Fruit fly (Drosophila melanogaster) whole organism, adult: Measurements from ENCODE around the gene CG42705.

Source experiments
- CG11617 ChIP-seq: fragments of 200-800 bp; sonication (Bioruptor generic); optimal IDR thresholded peaks from 2 replicates; lab custom pipeline; 2017; ENCODE audit warnings: mild to moderate bottlenecking, missing biosample characterization, missing genetic modification reagents, missing genetic modification characterization
- CG12768 ChIP-seq: fragments of 200-800 bp; sonication (Bioruptor generic); optimal IDR thresholded peaks from 2 replicates; lab custom pipeline; 2017; ENCODE audit warnings: missing biosample characterization, missing genetic modification characterization, mild to moderate bottlenecking, moderate library complexity, missing genetic modification reagents
- CG14711 ChIP-seq: fragments of 200-800 bp; sonication (Bioruptor generic); optimal IDR thresholded peaks from 2 replicates; lab custom pipeline; 2018; ENCODE audit warnings: missing biosample characterization, mild to moderate bottlenecking, missing genetic modification characterization, moderate library complexity
- CG1620 ChIP-seq: fragments of 200-800 bp; sonication (Bioruptor generic); optimal IDR thresholded peaks from 2 replicates; lab custom pipeline; 2016; ENCODE audit warnings: missing biosample characterization, missing genetic modification characterization
- CG33017 ChIP-seq: fragments of 200-800 bp; sonication (Bioruptor generic); optimal IDR thresholded peaks from 2 replicates; lab custom pipeline; 2018; ENCODE audit warnings: missing biosample characterization, mild to moderate bottlenecking, missing genetic modification characterization, moderate library complexity
- CG5204 ChIP-seq: fragments of 200-800 bp; sonication (Bioruptor generic); optimal IDR thresholded peaks from 2 replicates; lab custom pipeline; 2016; ENCODE audit warnings: missing biosample characterization, missing genetic modification characterization
- CG7045 ChIP-seq: fragments of 200-800 bp; sonication (Bioruptor generic); optimal IDR thresholded peaks from 2 replicates; lab custom pipeline; 2017; ENCODE audit warnings: missing biosample characterization, mild to moderate bottlenecking, missing genetic modification characterization
- CG7101 ChIP-seq: fragments of 200-800 bp; sonication (Bioruptor generic); optimal IDR thresholded peaks from 2 replicates; lab custom pipeline; 2018; ENCODE audit warnings: missing biosample characterization, mild to moderate bottlenecking, missing genetic modification characterization, moderate library complexity
- Clk ChIP-seq: fragments of 200-800 bp; sonication (Bioruptor generic); optimal IDR thresholded peaks from 2 replicates; lab custom pipeline; 2017; ENCODE audit warnings: missing biosample characterization, missing genetic modification characterization
- Crg-1 ChIP-seq: fragments of 200-800 bp; sonication (Bioruptor generic); optimal IDR thresholded peaks from 2 replicates; lab custom pipeline; 2016; ENCODE audit warnings: missing biosample characterization, missing genetic modification characterization
- Hr96 ChIP-seq: fragments of 200-800 bp; sonication (Bioruptor generic); optimal IDR thresholded peaks from 2 replicates; lab custom pipeline; 2016; ENCODE audit warnings: missing biosample characterization, missing genetic modification characterization
- Mnt ChIP-seq: fragments of 200-800 bp; sonication (Bioruptor generic); optimal IDR thresholded peaks from 2 replicates; lab custom pipeline; 2016; ENCODE audit warnings: missing biosample characterization, mild to moderate bottlenecking, missing genetic modification characterization
- bab1 ChIP-seq: fragments of 200-800 bp; sonication (Bioruptor generic); optimal IDR thresholded peaks from 3 replicates; lab custom pipeline; 2019; ENCODE audit warnings: missing biosample characterization, mild to moderate bottlenecking, missing genetic modification characterization, moderate library complexity
- cic ChIP-seq: fragments of 200-800 bp; sonication (Bioruptor generic); optimal IDR thresholded peaks from 2 replicates; lab custom pipeline; 2017; ENCODE audit warnings: missing biosample characterization, mild to moderate bottlenecking, missing genetic modification characterization, moderate library complexity
- cnc ChIP-seq, 2 experiments: fragments of >200 bp; optimal IDR thresholded peaks; 2 replicates each; lab custom pipeline; 2017
- kay ChIP-seq: fragments of 200-800 bp; sonication (Bioruptor generic); peaks from one replicate; lab custom pipeline; 2016; ENCODE audit warnings: missing biosample characterization, missing genetic modification characterization, borderline replicate concordance
- ovo ChIP-seq: fragments of 200-800 bp; sonication (Bioruptor generic); optimal IDR thresholded peaks from 2 replicates; lab custom pipeline; 2016; ENCODE audit warnings: missing biosample characterization, missing genetic modification characterization
- pad ChIP-seq: fragments of 200-800 bp; sonication (Bioruptor generic); optimal IDR thresholded peaks from 3 replicates; lab custom pipeline; 2017; ENCODE audit warnings: missing biosample characterization, missing genetic modification characterization, mild to moderate bottlenecking, moderate library complexity, missing genetic modification reagents
- tj ChIP-seq: fragments of 200-800 bp; sonication (Bioruptor generic); optimal IDR thresholded peaks from 3 replicates; lab custom pipeline; 2017; ENCODE audit warnings: missing biosample characterization, mild to moderate bottlenecking, missing genetic modification characterization, moderate library complexity
- toe ChIP-seq: fragments of 200-800 bp; sonication (Bioruptor generic); optimal IDR thresholded peaks from 2 replicates; lab custom pipeline; 2016; ENCODE audit warnings: missing biosample characterization, missing genetic modification characterization

CG42705 gene

dm6 chrX:7405697-7406096 is 8.0 kb upstream of the CG42705 start, which contains the start of gene CG1677:
CG1677 (minus strand) TSS chrX:7405797.
- TF ChIP-seq Crg-1 (no peak), toe (GFP tag; lab: Kevin White, UChicago) (no peak), CG11617 (GFP tag; lab: Kevin White, UChicago) (no peak)

DNA sequence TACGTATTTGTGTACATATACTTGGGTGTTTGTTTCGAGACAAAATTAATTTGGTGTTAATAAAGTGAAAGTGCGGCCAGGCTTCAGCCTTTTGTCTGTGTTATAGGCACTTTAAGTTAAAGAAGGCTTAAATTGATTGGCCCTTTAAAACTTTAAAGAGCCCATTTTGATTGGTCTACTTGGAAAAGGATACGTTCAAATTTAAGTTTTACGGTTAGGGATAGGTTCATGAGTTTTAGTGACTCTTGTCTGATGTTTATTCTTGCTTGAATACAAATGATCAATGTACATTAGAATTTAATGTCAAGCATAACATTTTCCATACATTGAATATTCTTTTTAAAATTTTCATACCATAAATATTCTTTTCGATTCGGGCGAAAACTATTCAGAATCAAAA is 6.8 kb upstream of the CG42705 start, which contains the start of gene CG32727:
CG32727 (plus strand) TSS at position 301 of the 400 bp plus-strand sequence.
- TF ChIP-seq toe (GFP tag; lab: Kevin White, UChicago) (no peak), Crg-1 (no peak), CG14711 (tag; lab: Kevin White, UChicago) (no peak), pad (GFP tag; lab: Kevin White, UChicago) (no peak), Mnt (no peak), CG7045 (GFP tag; lab: Kevin White, UChicago) (no peak), CG11617 (GFP tag; lab: Kevin White, UChicago) (no peak), CG1620 (GFP tag; lab: Kevin White, UChicago) (no peak), Hr96 (no peak), ovo (GFP tag; lab: Kevin White, UChicago) (no peak), CG12768 (GFP tag; lab: Kevin White, UChicago) (no peak), kay (GFP tag; lab: Kevin White, UChicago) (no peak), cic (GFP tag; lab: Kevin White, UChicago) (no peak), Clk (GFP tag; lab: Kevin White, UChicago) (no peak), CG7101 (no peak), bab1 (GFP tag; lab: Kevin White, UChicago) (no peak), CG33017 (tag; lab: Kevin White, UChicago) (no peak)

DNA sequence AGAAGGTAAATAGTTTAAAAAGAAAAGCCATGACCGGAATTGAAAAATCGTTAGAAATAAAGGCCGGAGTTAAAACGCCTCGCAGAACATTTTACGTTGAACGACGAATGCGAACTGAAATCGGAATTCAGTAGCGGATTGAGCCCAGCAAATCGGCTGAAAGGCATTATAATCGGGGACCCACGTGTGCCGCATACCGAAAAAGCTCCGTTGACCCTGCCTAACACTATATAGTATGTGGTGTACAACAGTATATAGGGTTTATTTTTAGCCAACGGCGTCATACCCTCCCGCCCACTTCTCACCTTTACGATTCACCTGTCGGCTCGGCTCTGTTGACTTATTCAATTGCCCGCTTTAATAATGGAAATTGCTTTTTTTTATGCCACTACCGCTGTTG is 1.9 kb upstream of the CG42705 start, which contains the start of gene CG42246:
CG42246 (minus strand) TSS at position 101 of the 400 bp plus-strand sequence.
- TF ChIP-seq CG14711 (tag; lab: Kevin White, UChicago) (no peak), ovo (GFP tag; lab: Kevin White, UChicago) (no peak), cic (GFP tag; lab: Kevin White, UChicago) (no peak), CG7045 (GFP tag; lab: Kevin White, UChicago) (no peak), CG12768 (GFP tag; lab: Kevin White, UChicago) (no peak), tj (GFP tag; lab: Kevin White, UChicago) (no peak), bab1 (GFP tag; lab: Kevin White, UChicago) (no peak), kay (GFP tag; lab: Kevin White, UChicago) (no peak), CG33017 (tag; lab: Kevin White, UChicago) (no peak), CG5204 (GFP tag; lab: Kevin White, UChicago) (no peak), Clk (GFP tag; lab: Kevin White, UChicago) (no peak), Mnt (no peak), toe (GFP tag; lab: Kevin White, UChicago) (no peak)

DNA sequence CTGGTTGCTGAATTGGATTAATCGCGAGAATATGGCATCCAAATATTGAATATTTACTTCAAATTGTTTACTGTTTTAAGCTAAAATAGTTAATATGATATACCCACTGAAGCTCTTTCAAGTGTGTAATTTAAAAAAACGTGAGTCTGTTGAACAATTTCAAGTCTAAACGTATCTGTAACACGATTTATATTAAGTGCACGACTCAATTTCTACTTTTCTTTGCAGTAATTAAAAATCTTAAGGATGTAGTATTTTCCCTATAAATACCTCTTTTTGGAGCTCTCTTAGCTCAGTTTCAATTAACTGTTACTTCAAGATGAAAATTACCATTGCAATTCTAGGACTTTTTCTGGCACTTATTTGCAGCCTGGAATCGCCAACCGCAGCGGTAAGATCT is 1.3 kb upstream of the CG42705 start, which contains the start of gene CG42704:
CG42704 (plus strand) TSS at position 301 of the 400 bp plus-strand sequence.
- no peak for TF ChIP-seq Clk (GFP tag; lab: Kevin White, UChicago)
- TF ChIP-seq tj (GFP tag; lab: Kevin White, UChicago) = no peak
- no peak for TF ChIP-seq kay (GFP tag; lab: Kevin White, UChicago)
- no peak for TF ChIP-seq CG5204 (GFP tag; lab: Kevin White, UChicago)
- no peak for TF ChIP-seq CG1620 (GFP tag; lab: Kevin White, UChicago)
- no peak for TF ChIP-seq Crg-1

- no peak for TF ChIP-seq tj (GFP tag; lab: Kevin White, UChicago)
- no peak for TF ChIP-seq CG33017 (tag; lab: Kevin White, UChicago)
- no peak for TF ChIP-seq kay (GFP tag; lab: Kevin White, UChicago)
These were observed 1.4 kb downstream of the CG42705 start for dm6 chrX:7415027-7415426.

- TF ChIP-seq toe (GFP tag; lab: Kevin White, UChicago) = no peak
These were observed 3.3 kb downstream of the CG42705 start, which contains the start of gene CG34337 for dm6 chrX:7416953-7417352. CG34337 (plus strand) TSS chrX:7417253.

DNA sequence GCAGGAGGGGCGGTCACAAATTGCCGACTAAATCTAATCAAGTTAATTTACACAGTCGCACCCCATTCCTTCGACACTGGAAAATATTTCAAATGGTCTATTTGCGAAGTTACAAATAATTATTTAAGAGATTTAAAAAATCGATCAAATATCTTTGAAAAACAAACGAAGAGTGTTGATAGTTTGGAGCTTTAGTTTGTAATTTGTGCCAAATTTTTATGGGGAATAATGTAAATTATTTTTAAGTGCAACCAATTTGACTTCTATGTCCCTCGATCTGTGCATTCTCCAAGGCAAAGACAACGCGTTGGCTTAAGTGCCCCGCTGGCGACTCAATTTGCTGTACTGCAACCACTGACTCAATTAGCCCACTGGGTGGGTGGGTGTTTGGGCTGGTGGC is 4.2 kb downstream of the CG42705 start:
- TF ChIP-seq cnc (optimal IDR thresholded peaks at IDR 0.05; lab: Kevin White, UChicago) (no peak), cic (GFP tag; lab: Kevin White, UChicago) (no peak), ovo (GFP tag; lab: Kevin White, UChicago) (no peak), CG1620 (GFP tag; lab: Kevin White, UChicago) (no peak), kay (GFP tag; lab: Kevin White, UChicago) (no peak), tj (GFP tag; lab: Kevin White, UChicago) (no peak), Clk (GFP tag; lab: Kevin White, UChicago) (no peak), CG5204 (GFP tag; lab: Kevin White, UChicago) (no peak), toe (GFP tag; lab: Kevin White, UChicago) (no peak), pad (GFP tag; lab: Kevin White, UChicago) (no peak), CG14711 (tag; lab: Kevin White, UChicago) (no peak)
